Fruit fly (Drosophila melanogaster) whole organism, prepupa: ENCODE data around the gene CG15771.

Source experiments
- Blimp-1 ChIP-seq: fragments of 200-800 bp; sonication (Bioruptor generic); optimal IDR thresholded peaks from 3 replicates; lab custom pipeline; 2017; ENCODE audit warnings: missing biosample characterization, missing genetic modification characterization, mild to moderate bottlenecking, moderate library complexity, missing genetic modification reagents
- CG11294 ChIP-seq: fragments of 200-800 bp; sonication (Bioruptor generic); IDR thresholded peaks from 2 replicates; pipeline ENCODE4 v1.3.6; 2022; ENCODE audit warnings: missing biosample characterization, missing genetic modification characterization
- CG11762 ChIP-seq: fragments of 200-800 bp; sonication (Bioruptor generic); optimal IDR thresholded peaks from 3 replicates; lab custom pipeline; 2016; ENCODE audit warnings: missing biosample characterization, missing genetic modification characterization; ENCODE audit not compliant: insufficient read depth
- CG15336 ChIP-seq: fragments of 200-800 bp; sonication (Bioruptor generic); IDR thresholded peaks from 2 replicates; pipeline ENCODE4 v1.3.6; 2022; ENCODE audit warnings: missing biosample characterization, missing genetic modification characterization
- CG16779 ChIP-seq: fragments of 200-800 bp; sonication (Bioruptor generic); optimal IDR thresholded peaks from 3 replicates; lab custom pipeline; 2017; ENCODE audit warnings: missing biosample characterization, mild to moderate bottlenecking, missing genetic modification characterization
- CG3032 ChIP-seq: fragments of 200-800 bp; optimal IDR thresholded peaks from 2 replicates; lab custom pipeline; 2019; ENCODE audit warnings: missing biosample characterization, mild to moderate bottlenecking, missing genetic modification characterization, moderate library complexity
- CG32006 ChIP-seq: fragments of 200-800 bp; sonication (Bioruptor generic); optimal IDR thresholded peaks from 3 replicates; lab custom pipeline; 2017; ENCODE audit warnings: missing biosample characterization, mild to moderate bottlenecking, missing genetic modification characterization
- CG34406 ChIP-seq: fragments of 200-800 bp; sonication (Bioruptor generic); optimal IDR thresholded peaks from 3 replicates; lab custom pipeline; 2016; ENCODE audit warnings: missing biosample characterization, missing genetic modification characterization
- CG3919 ChIP-seq: fragments of 200-800 bp; sonication (Bioruptor generic); optimal IDR thresholded peaks from 3 replicates; lab custom pipeline; 2016; ENCODE audit warnings: missing biosample characterization, missing genetic modification characterization
- CG6163 ChIP-seq: fragments of 200-800 bp; sonication (Bioruptor generic); IDR thresholded peaks from 3 replicates; pipeline ENCODE4 v1.3.6; 2022; ENCODE audit warnings: missing biosample characterization, missing genetic modification characterization
- CG6276 ChIP-seq: fragments of 200-800 bp; sonication (Bioruptor generic); optimal IDR thresholded peaks from 2 replicates; lab custom pipeline; 2017; ENCODE audit warnings: missing biosample characterization, mild to moderate bottlenecking, missing genetic modification characterization
- CG6792 ChIP-seq: fragments of 200-800 bp; sonication (Bioruptor generic); optimal IDR thresholded peaks from 3 replicates; lab custom pipeline; 2016; ENCODE audit warnings: missing biosample characterization, missing genetic modification characterization
- CG6854 ChIP-seq: fragments of 200-800 bp; sonication (Bioruptor generic); optimal IDR thresholded peaks from 2 replicates; lab custom pipeline; 2017; ENCODE audit warnings: missing biosample characterization, mild to moderate bottlenecking, missing genetic modification characterization
- CG7368 ChIP-seq: fragments of 200-800 bp; sonication (Bioruptor generic); optimal IDR thresholded peaks from 3 replicates; lab custom pipeline; 2016; ENCODE audit warnings: missing biosample characterization, missing genetic modification characterization
- CG8119 ChIP-seq: fragments of 200-800 bp; sonication (Bioruptor generic); IDR thresholded peaks from 3 replicates; pipeline ENCODE4 v1.3.6; 2022; ENCODE audit warnings: missing biosample characterization, missing genetic modification characterization
- CG8319 ChIP-seq: fragments of 200-800 bp; sonication (Bioruptor generic); optimal IDR thresholded peaks from 3 replicates; lab custom pipeline; 2016; ENCODE audit warnings: missing biosample characterization, missing genetic modification characterization
- Eip75B ChIP-seq: fragments of 200-800 bp; sonication (Bioruptor generic); optimal IDR thresholded peaks from 3 replicates; lab custom pipeline; 2016; ENCODE audit warnings: missing biosample characterization, missing genetic modification characterization
- Eip93F ChIP-seq: fragments of 200-800 bp; sonication (Bioruptor generic); optimal IDR thresholded peaks from 2 replicates; lab custom pipeline; 2016; ENCODE audit warnings: missing biosample characterization, mild to moderate bottlenecking, missing genetic modification characterization
- Hr38 ChIP-seq: sonication (Bioruptor generic); optimal IDR thresholded peaks from 2 replicates; lab custom pipeline; 2016; ENCODE audit warnings: missing biosample characterization, missing genetic modification characterization
- Hr39 ChIP-seq: fragments of 200-800 bp; sonication (Bioruptor generic); optimal IDR thresholded peaks from 2 replicates; lab custom pipeline; 2016; ENCODE audit warnings: missing biosample characterization, missing genetic modification characterization
- OdsH ChIP-seq: fragments of 200-800 bp; sonication (Bioruptor generic); optimal IDR thresholded peaks from 3 replicates; lab custom pipeline; 2016; ENCODE audit warnings: missing biosample characterization, missing genetic modification characterization
- Smox ChIP-seq: fragments of 200-800 bp; sonication (Bioruptor generic); optimal IDR thresholded peaks from 3 replicates; lab custom pipeline; 2016; ENCODE audit warnings: missing biosample characterization, missing genetic modification characterization
- Sox14 ChIP-seq: fragments of 200-800 bp; sonication (Bioruptor generic); optimal IDR thresholded peaks from 3 replicates; lab custom pipeline; 2016; ENCODE audit warnings: missing biosample characterization, missing genetic modification characterization
- Sox15 ChIP-seq: fragments of 200-800 bp; sonication (Bioruptor generic); optimal IDR thresholded peaks from 3 replicates; lab custom pipeline; 2016; ENCODE audit warnings: missing biosample characterization, missing genetic modification characterization
- achi ChIP-seq: fragments of 200-800 bp; sonication (Bioruptor generic); optimal IDR thresholded peaks from 3 replicates; lab custom pipeline; 2016; ENCODE audit warnings: missing biosample characterization, missing genetic modification characterization
- acj6 ChIP-seq: fragments of 200-800 bp; sonication (Bioruptor generic); optimal IDR thresholded peaks from 3 replicates; lab custom pipeline; 2016; ENCODE audit warnings: missing biosample characterization, missing genetic modification characterization
- dac ChIP-seq: fragments of 200-800 bp; sonication (Bioruptor generic); optimal IDR thresholded peaks from 2 replicates; lab custom pipeline; 2017; ENCODE audit warnings: missing biosample characterization, mild to moderate bottlenecking, missing genetic modification characterization
- dsx ChIP-seq: fragments of 200-800 bp; optimal IDR thresholded peaks from 3 replicates; lab custom pipeline; 2019; ENCODE audit warnings: missing biosample characterization, mild to moderate bottlenecking, missing genetic modification characterization, moderate library complexity; ENCODE audit not compliant: poor library complexity, severe bottlenecking
- eg ChIP-seq: fragments of 200-800 bp; sonication (Bioruptor generic); IDR thresholded peaks from 3 replicates; pipeline ENCODE4 v1.3.6; 2022; ENCODE audit warnings: missing biosample characterization, missing genetic modification characterization
- esn ChIP-seq: fragments of 200-800 bp; sonication (Bioruptor generic); optimal IDR thresholded peaks from 2 replicates; lab custom pipeline; 2016; ENCODE audit warnings: missing biosample characterization, mild to moderate bottlenecking, missing genetic modification characterization, moderate library complexity
- fkh ChIP-seq: fragments of 200-800 bp; sonication (Bioruptor generic); optimal IDR thresholded peaks from 3 replicates; lab custom pipeline; 2017; ENCODE audit warnings: missing biosample characterization, mild to moderate bottlenecking, missing genetic modification characterization, moderate library complexity
- lz ChIP-seq: fragments of 200-800 bp; sonication (Bioruptor generic); optimal IDR thresholded peaks from 3 replicates; lab custom pipeline; 2016; ENCODE audit warnings: missing biosample characterization, missing genetic modification characterization
- net ChIP-seq: fragments of 200-800 bp; sonication (Bioruptor generic); optimal IDR thresholded peaks from 3 replicates; lab custom pipeline; 2016; ENCODE audit warnings: missing biosample characterization, missing genetic modification characterization
- pdm3 ChIP-seq: fragments of 200-800 bp; sonication (Bioruptor generic); optimal IDR thresholded peaks from 3 replicates; lab custom pipeline; 2016; ENCODE audit warnings: missing biosample characterization, missing genetic modification characterization
- salr ChIP-seq, 2 experiments: fragments of 200-800 bp; sonication (Bioruptor generic); optimal IDR thresholded peaks; 3 replicates each; lab custom pipeline; 2016 to 2018; ENCODE audit warnings: missing biosample characterization in 2 of 2, missing genetic modification characterization in 2 of 2, mild to moderate bottlenecking in 1 of 2
- ss ChIP-seq, 2 experiments: fragments of 200-800 bp; sonication (Bioruptor generic); optimal IDR thresholded peaks; 2 replicates in 1 of 2; 3 replicates in 1 of 2; lab custom pipeline; 2017 to 2018; ENCODE audit warnings: mild to moderate bottlenecking in 2 of 2, missing biosample characterization in 2 of 2, missing genetic modification characterization in 2 of 2, moderate library complexity in 1 of 2
- svp ChIP-seq: fragments of 200-800 bp; sonication (Bioruptor generic); peaks from one replicate; lab custom pipeline; 2016; ENCODE audit warnings: missing biosample characterization, missing genetic modification characterization
- topi ChIP-seq: fragments of 200-800 bp; sonication (Bioruptor generic); optimal IDR thresholded peaks from 3 replicates; lab custom pipeline; 2016; ENCODE audit warnings: missing biosample characterization, missing genetic modification characterization

Gene CG15771

dm6 chrX:5786559-5786958, 31.2 kb downstream of the CG15771 start (continued):
- TF ChIP-seq CG16779 (tag; lab: Kevin White, UChicago) (no peak), CG6854 (GFP tag; lab: Kevin White, UChicago) (no peak), CG3919 (GFP tag; lab: Kevin White, UChicago) (no peak), CG11762 (GFP tag; lab: Kevin White, UChicago) (no peak), eg (GFP tag; lab: Robert Waterston, UW) (peak; percentile 75; the same call in 2 of the 3 replicates), dsx (GFP tag; lab: Kevin White, UChicago) (no peak), CG6792 (GFP tag; lab: Kevin White, UChicago) (peak; percentile 78), ss (GFP tag; optimal IDR thresholded peaks at IDR 0.05; lab: Kevin White, UChicago) (no peak), lz (GFP tag; lab: Kevin White, UChicago) (peak; percentile 73), CG6276 (GFP tag; lab: Kevin White, UChicago) (no peak), pdm3 (GFP tag; lab: Kevin White, UChicago) (peak; percentile 82), Sox14 (peak; percentile 71), CG8319 (GFP tag; lab: Kevin White, UChicago) (no peak), fkh (no peak), CG8119 (GFP tag; lab: Robert Waterston, UW) (peak; percentile 93), salr (GFP tag; optimal IDR thresholded peaks at IDR 0.05; lab: Kevin White, UChicago) (peak in 1 of 2 experiments; percentile 75), CG32006 (GFP tag; lab: Kevin White, UChicago) (peak; percentile 89), Hr39 (GFP tag; lab: Kevin White, UChicago) (peak; percentile 58), achi (GFP tag; lab: Kevin White, UChicago) (peak; percentile 79), CG6163 (peak; percentile 70), Smox (GFP tag; lab: Kevin White, UChicago) (peak; percentile 71), Blimp-1 (GFP tag; lab: Kevin White, UChicago) (no peak)
- TF ChIP-seq, all 60 proteins: peak for 36

dm6 chrX:5789187-5789586, 33.8 kb downstream of the CG15771 start, which contains the start of gene CG15767:
Gene CG15767, plus strand, starts transcription at chrX:5789487.
- TF ChIP-seq Hr39 (GFP tag; lab: Kevin White, UChicago) = no peak
- no peak for TF ChIP-seq CG7368
- TF ChIP-seq Eip93F (GFP tag; lab: Kevin White, UChicago) = no peak
- TF ChIP-seq svp = no peak
- no peak for TF ChIP-seq CG6854 (GFP tag; lab: Kevin White, UChicago)
- TF ChIP-seq esn = no peak
- TF ChIP-seq CG11294 = no peak
- TF ChIP-seq CG34406 = no peak
- TF ChIP-seq Hr38 = no peak
- no peak for TF ChIP-seq pdm3 (GFP tag; lab: Kevin White, UChicago)
- TF ChIP-seq, all 60 proteins: peak for 0

- TF ChIP-seq dsx (GFP tag; lab: Kevin White, UChicago) (no peak), Eip93F (GFP tag; lab: Kevin White, UChicago) (no peak), Eip75B (GFP tag; lab: Kevin White, UChicago) (no peak), CG32006 (GFP tag; lab: Kevin White, UChicago) (no peak), dac (no peak), salr (GFP tag; optimal IDR thresholded peaks at IDR 0.05; lab: Kevin White, UChicago) (no peak), CG3032 (tag; lab: Kevin White, UChicago) (no peak), ss (GFP tag; optimal IDR thresholded peaks at IDR 0.05; lab: Kevin White, UChicago) (no peak), Sox15 (no peak), CG34406 (no peak), topi (GFP tag; lab: Kevin White, UChicago) (no peak), acj6 (GFP tag; lab: Kevin White, UChicago) (no peak), OdsH (no peak), fkh (no peak), Blimp-1 (GFP tag; lab: Kevin White, UChicago) (no peak), CG15336 (GFP tag; lab: Robert Waterston, UW) (no peak), net (GFP tag; lab: Kevin White, UChicago) (no peak)
Observed at dm6 chrX:5791840-5792239, 36.5 kb downstream of the CG15771 start, which contains the start of gene CG12239. Gene CG12239, plus strand, starts transcription at chrX:5792140.
